Fruit fly (Drosophila melanogaster): ENCODE data around the gene Acbp4.

Acbp4 gene

dm6 chr3L:7122136-7122535, 5.9 kb downstream of the Acbp4 start:
- TF ChIP-seq Ets65A (GFP tag) (peak; percentile 91), H15 (GFP tag; IDR thresholded peaks at IDR 0.05) (no peak)

DNA sequence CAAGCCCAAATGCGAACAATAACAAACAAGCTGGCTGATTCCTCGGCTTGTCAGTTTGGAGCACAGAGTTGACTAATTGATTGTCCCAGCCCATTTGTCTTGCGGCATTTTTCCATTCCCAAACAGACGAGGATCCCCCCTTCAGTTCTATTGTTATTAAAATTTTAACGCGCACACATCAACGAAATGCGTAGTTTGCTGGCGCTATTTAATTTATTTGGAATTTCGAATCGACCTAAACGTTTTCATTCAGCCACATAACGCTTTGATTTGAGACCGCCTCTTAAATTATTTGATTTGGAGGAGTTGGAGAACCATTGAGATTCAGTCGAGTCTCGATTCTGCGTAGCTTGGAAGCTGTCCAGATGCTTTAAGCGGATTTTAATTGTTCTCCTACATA, 12.1 kb downstream of the Acbp4 start:
- no peak for TF ChIP-seq klu (GFP tag; IDR thresholded peaks at IDR 0.05)
- TF ChIP-seq B-H2 (GFP tag; optimal IDR thresholded peaks at IDR 0.05): peak; percentile 62
- no peak for TF ChIP-seq crol (GFP tag; IDR thresholded peaks at IDR 0.05)
- no peak for TF ChIP-seq CG7839 (tag; optimal IDR thresholded peaks at IDR 0.05)
- TF ChIP-seq MBD-R2 (GFP tag; IDR thresholded peaks at IDR 0.05): 0 out of 2 replicates have a peak, but pooled peaks have one; percentile 7
- no peak for TF ChIP-seq chm (GFP tag; IDR thresholded peaks at IDR 0.05)
- no peak for TF ChIP-seq H15 (GFP tag; IDR thresholded peaks at IDR 0.05)
- no peak for TF ChIP-seq jing (GFP tag; optimal IDR thresholded peaks at IDR 0.05)
- no peak for TF ChIP-seq onecut (GFP tag; IDR thresholded peaks at IDR 0.05)
- no peak for TF ChIP-seq CG6765 (GFP tag; optimal IDR thresholded peaks at IDR 0.05)
- peak; percentile 94 for TF ChIP-seq sd (tag; optimal IDR thresholded peaks at IDR 0.05)
- no peak for TF ChIP-seq CG31388 (GFP tag; optimal IDR thresholded peaks at IDR 0.05)
- peak; percentile 79 for TF ChIP-seq gro (GFP tag; optimal IDR thresholded peaks at IDR 0.05)
- peak; percentile 48 for TF ChIP-seq CG13894 (tag; optimal IDR thresholded peaks at IDR 0.05)
- no peak for TF ChIP-seq slbo (GFP tag; IDR thresholded peaks at IDR 0.05)
- TF ChIP-seq CG9609 (GFP tag; optimal IDR thresholded peaks at IDR 0.05): no peak
- TF ChIP-seq chinmo (GFP tag; IDR thresholded peaks at IDR 0.05; ENCODE audit: partially characterized antibody): 0 out of 4 replicates have a peak, but pooled peaks have one; percentile 48
- 0 out of 2 replicates have a peak, but pooled peaks have one; percentile 39 for TF ChIP-seq vvl (GFP tag; IDR thresholded peaks at IDR 0.05)
- no peak for TF ChIP-seq h (optimal IDR thresholded peaks at IDR 0.05)
- TF ChIP-seq gt (GFP tag; IDR thresholded peaks at IDR 0.05): no peak
- TF ChIP-seq lola (GFP tag; optimal IDR thresholded peaks at IDR 0.05): no peak
- TF ChIP-seq CG13624 (GFP tag; optimal IDR thresholded peaks at IDR 0.05): peak; percentile 64
- TF ChIP-seq Meics (GFP tag; optimal IDR thresholded peaks at IDR 0.05): no peak
- no peak for TF ChIP-seq CG17186 (GFP tag; optimal IDR thresholded peaks at IDR 0.05)
- no peak for TF ChIP-seq CG7786 (GFP tag; optimal IDR thresholded peaks at IDR 0.05)
- TF ChIP-seq CG10543 (GFP tag; optimal IDR thresholded peaks at IDR 0.05): peak; percentile 5
- TF ChIP-seq tap (tag; optimal IDR thresholded peaks at IDR 0.05): no peak

DNA sequence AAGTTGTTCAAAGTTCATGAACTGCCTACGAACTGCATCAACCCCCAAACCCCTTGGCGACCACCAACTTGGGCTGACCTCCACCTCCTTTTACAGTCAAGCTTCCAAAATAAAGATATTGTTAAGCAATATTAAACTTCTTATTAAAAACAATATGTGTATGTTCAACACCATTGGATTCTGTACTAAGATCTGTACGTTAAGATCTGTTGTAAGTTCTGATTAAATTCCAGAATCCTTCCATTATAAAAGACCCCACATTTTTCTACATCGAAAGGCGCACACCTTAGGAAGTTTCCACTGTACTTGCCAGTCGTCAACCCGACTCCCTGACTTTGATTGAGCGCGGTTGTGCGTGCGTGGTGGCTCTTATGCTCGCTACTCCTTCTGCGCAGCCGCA, 15.1 kb downstream of the Acbp4 start:
- peak; percentile 74 for TF ChIP-seq grau (tag; optimal IDR thresholded peaks at IDR 0.05)
- TF ChIP-seq bsh (GFP tag; optimal IDR thresholded peaks at IDR 0.05): peak in 1 of 2 experiments; percentile 31
- TF ChIP-seq Xrp1 (GFP tag; IDR thresholded peaks at IDR 0.05): peak; percentile 26; the same call in 1 of the 2 replicates
- TF ChIP-seq sens (GFP tag): peak; percentile 57
- peak; percentile 11 for TF ChIP-seq ewg (GFP tag; optimal IDR thresholded peaks at IDR 0.05)
- TF ChIP-seq Mrtf (GFP tag; IDR thresholded peaks at IDR 0.05): no peak
- TF ChIP-seq Hr78 (GFP tag; optimal IDR thresholded peaks at IDR 0.05): no peak
- peak; percentile 8 for TF ChIP-seq Med (GFP tag)
- TF ChIP-seq CG7357 (GFP tag; IDR thresholded peaks at IDR 0.05): 0 out of 3 replicates have a peak, but pooled peaks have one; percentile 23
- TF ChIP-seq CG6654 (GFP tag; optimal IDR thresholded peaks at IDR 0.05): no peak
- 0 out of 3 replicates have a peak, but pooled peaks have one; percentile 10 for TF ChIP-seq dysf (GFP tag; IDR thresholded peaks at IDR 0.05)
- 0 out of 2 replicates have a peak, but pooled peaks have one; percentile 10 for TF ChIP-seq lmd (GFP tag; IDR thresholded peaks at IDR 0.05)
- TF ChIP-seq CG11504 (tag; optimal IDR thresholded peaks at IDR 0.05): peak; percentile 6
- TF ChIP-seq row (GFP tag; IDR thresholded peaks at IDR 0.05): peak; percentile 39; the same call in 2 of the 3 replicates
- TF ChIP-seq Ets65A (GFP tag): peak; percentile 35
- no peak for TF ChIP-seq CG15601 (tag; optimal IDR thresholded peaks at IDR 0.05)
- peak; percentile 23 for TF ChIP-seq phol (tag; optimal IDR thresholded peaks at IDR 0.05)

All from whole organism, embryonic.